Worm (Caenorhabditis elegans) whole organism, L3 larva: ENCODE measurements around the gene W07A12.8.

Experiments used
- R02D3.7 ChIP-seq: fragments of 150-350 bp; optimal IDR thresholded peaks from 2 replicates; lab custom pipeline; 2014; ENCODE audit warnings: missing biosample characterization, missing genetic modification characterization
- aly-2 ChIP-seq: fragments of 150-350 bp; optimal IDR thresholded peaks from 2 replicates; lab custom pipeline; 2014; ENCODE audit warnings: missing biosample characterization, missing genetic modification characterization
- ceh-9 ChIP-seq: sonication (generic microtip); optimal IDR thresholded peaks from 2 replicates; lab custom pipeline; 2018; ENCODE audit warnings: missing biosample characterization, missing genetic modification characterization
- daf-12 ChIP-seq: fragments of 150-350 bp; optimal IDR thresholded peaks from 2 replicates; lab custom pipeline; 2014; ENCODE audit warnings: missing biosample characterization, missing genetic modification reagents, missing genetic modification characterization
- elt-1 ChIP-seq: fragments of 150-350 bp; optimal IDR thresholded peaks from 2 replicates; lab custom pipeline; 2014; ENCODE audit warnings: missing biosample characterization, missing genetic modification characterization
- elt-2 ChIP-seq: sonication (generic microtip); optimal IDR thresholded peaks from 2 replicates; lab custom pipeline; 2016; ENCODE audit warnings: missing genetic modification reagents, mild to moderate bottlenecking, missing genetic modification characterization, missing compliant biosample characterization
- elt-3 ChIP-seq, 3 experiments: fragments of 150-350 bp in 1 of 3; sonication (generic microtip) in 2 of 3; optimal IDR thresholded peaks; 2 replicates in 2 of 3; 4 replicates in 1 of 3; lab custom pipeline; 2014 to 2017; ENCODE audit warnings: missing biosample characterization in 3 of 3, missing genetic modification characterization in 3 of 3
- eor-1 ChIP-seq, 2 experiments: fragments of 150-350 bp; optimal IDR thresholded peaks; 2 replicates each; lab custom pipeline; 2014 to 2018; ENCODE audit warnings: missing biosample characterization in 2 of 2, missing genetic modification characterization in 2 of 2
- fkh-10 ChIP-seq: sonication (generic microtip); optimal IDR thresholded peaks from 2 replicates; lab custom pipeline; 2017; ENCODE audit warnings: missing biosample characterization, missing genetic modification reagents, missing genetic modification characterization
- fkh-2 ChIP-seq: fragments of 150-350 bp; optimal IDR thresholded peaks from 2 replicates; lab custom pipeline; 2014; ENCODE audit warnings: missing biosample characterization, missing genetic modification reagents, missing genetic modification characterization
- hmg-11 ChIP-seq: sonication (generic microtip); optimal IDR thresholded peaks from 2 replicates; lab custom pipeline; 2016; ENCODE audit warnings: missing genetic modification characterization, missing compliant biosample characterization
- jun-1 ChIP-seq: fragments of 150-350 bp; optimal IDR thresholded peaks from 2 replicates; lab custom pipeline; 2014; ENCODE audit warnings: missing biosample characterization, missing genetic modification reagents, missing genetic modification characterization
- lsy-12 ChIP-seq: sonication (generic microtip); optimal IDR thresholded peaks from 2 replicates; lab custom pipeline; 2016; ENCODE audit warnings: mild to moderate bottlenecking, missing genetic modification characterization, missing compliant biosample characterization
- mdl-1 ChIP-seq: fragments of 150-350 bp; optimal IDR thresholded peaks from 2 replicates; lab custom pipeline; 2014; ENCODE audit warnings: missing biosample characterization, missing genetic modification characterization
- nfya-1 ChIP-seq: sonication (generic microtip); optimal IDR thresholded peaks from 2 replicates; lab custom pipeline; 2017; ENCODE audit warnings: missing genetic modification characterization, mild to moderate bottlenecking, missing compliant biosample characterization, antibody characterized with exemption, moderate library complexity; ENCODE audit not compliant: insufficient read depth
- nhr-11 ChIP-seq: fragments of 150-350 bp; optimal IDR thresholded peaks from 2 replicates; lab custom pipeline; 2014; ENCODE audit warnings: missing biosample characterization, missing genetic modification characterization
- nhr-23 ChIP-seq: fragments of 150-350 bp; optimal IDR thresholded peaks from 2 replicates; lab custom pipeline; 2014; ENCODE audit warnings: missing biosample characterization, missing genetic modification reagents, missing genetic modification characterization
- nhr-25 ChIP-seq: sonication (generic microtip); optimal IDR thresholded peaks from 2 replicates; lab custom pipeline; 2017; ENCODE audit warnings: missing biosample characterization, missing genetic modification characterization
- nhr-28 ChIP-seq: fragments of 150-350 bp; optimal IDR thresholded peaks from 2 replicates; lab custom pipeline; 2014; ENCODE audit warnings: missing biosample characterization, missing genetic modification characterization
- nhr-43 ChIP-seq: sonication (generic microtip); optimal IDR thresholded peaks from 2 replicates; lab custom pipeline; 2016; ENCODE audit warnings: mild to moderate bottlenecking, missing genetic modification characterization, missing compliant biosample characterization; ENCODE audit not compliant: poor library complexity, severe bottlenecking
- nhr-67 ChIP-seq: fragments of 150-350 bp; optimal IDR thresholded peaks from 2 replicates; lab custom pipeline; 2014; ENCODE audit warnings: missing biosample characterization, missing genetic modification characterization
- pha-4 ChIP-seq: fragments of 150-350 bp; optimal IDR thresholded peaks from 2 replicates; lab custom pipeline; 2014; ENCODE audit warnings: missing biosample characterization, missing genetic modification reagents, missing genetic modification characterization
- pqm-1 ChIP-seq: fragments of 150-350 bp; optimal IDR thresholded peaks from 2 replicates; lab custom pipeline; 2017; ENCODE audit warnings: missing biosample characterization, missing genetic modification characterization, inconsistent platforms
- sea-2 ChIP-seq: fragments of 150-350 bp; sonication (generic microtip); optimal IDR thresholded peaks from 4 replicates; lab custom pipeline; 2014; ENCODE audit warnings: missing biosample characterization, missing genetic modification reagents, missing genetic modification characterization
- skn-1 ChIP-seq: fragments of 150-350 bp; optimal IDR thresholded peaks from 2 replicates; lab custom pipeline; 2014; ENCODE audit warnings: missing biosample characterization, missing genetic modification characterization
- tbx-2 ChIP-seq: sonication (generic microtip); optimal IDR thresholded peaks from 2 replicates; lab custom pipeline; 2016; ENCODE audit warnings: mild to moderate bottlenecking, missing genetic modification characterization, missing compliant biosample characterization
- unc-39 ChIP-seq: sonication (generic microtip); optimal IDR thresholded peaks from 4 replicates; lab custom pipeline; 2017; ENCODE audit warnings: missing biosample characterization, missing genetic modification characterization

The W07A12.8 gene

DNA sequence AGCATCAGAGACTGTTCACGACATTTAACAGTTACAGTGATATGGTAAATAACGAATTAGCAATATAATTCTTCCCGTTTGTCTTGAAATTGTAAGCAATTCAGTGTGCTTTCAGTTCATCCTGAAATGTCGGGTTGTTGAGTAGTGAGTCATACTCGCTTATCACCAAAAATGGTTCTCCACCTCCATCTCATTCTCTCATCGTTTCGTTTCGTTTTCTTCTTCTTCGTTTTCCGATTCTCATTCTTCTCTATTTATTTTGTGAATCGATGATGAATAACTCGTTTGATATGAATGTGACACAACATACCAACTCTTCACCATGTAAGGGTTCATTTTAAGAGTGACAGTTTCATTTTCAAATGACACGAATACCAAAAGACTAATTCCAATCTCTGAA lies 49.2 kb downstream of the W07A12.8 start:
- no peak for TF ChIP-seq ceh-9
- TF ChIP-seq pha-4 (tag; lab: Kevin White, UChicago) = peak; percentile 20
- TF ChIP-seq nhr-43 (tag; lab: Kevin White, UChicago) = no peak
- no peak for TF ChIP-seq fkh-2 (tag; lab: Kevin White, UChicago)
- TF ChIP-seq elt-2 (tag; lab: Kevin White, UChicago) = peak; percentile 65
- TF ChIP-seq skn-1 (tag; lab: Kevin White, UChicago) = peak; percentile 36
- TF ChIP-seq pqm-1 (tag; lab: Kevin White, UChicago) = peak; percentile 61

DNA sequence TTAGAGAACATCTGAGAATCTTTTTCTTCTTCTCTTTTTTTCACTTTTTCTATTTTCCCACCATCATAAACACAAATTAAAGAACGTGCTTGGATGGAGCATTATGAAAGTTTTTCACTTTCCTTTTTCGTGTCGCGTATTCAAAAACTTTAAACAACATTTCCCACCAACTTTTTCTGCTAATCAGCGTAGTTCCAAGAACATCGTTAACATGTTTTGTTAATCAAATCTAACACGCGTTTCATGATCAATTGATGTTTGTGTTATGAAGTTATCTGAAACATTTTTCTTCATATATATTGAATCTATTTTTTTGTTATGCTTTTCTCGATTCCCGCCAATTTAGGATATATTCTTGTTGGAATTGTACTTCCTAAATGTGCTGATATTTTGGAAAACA lies 50.0 kb downstream of the W07A12.8 start:
- TF ChIP-seq nhr-11 (tag; lab: Kevin White, UChicago) = peak; percentile 67
- no peak for TF ChIP-seq fkh-2 (tag; lab: Kevin White, UChicago)

DNA sequence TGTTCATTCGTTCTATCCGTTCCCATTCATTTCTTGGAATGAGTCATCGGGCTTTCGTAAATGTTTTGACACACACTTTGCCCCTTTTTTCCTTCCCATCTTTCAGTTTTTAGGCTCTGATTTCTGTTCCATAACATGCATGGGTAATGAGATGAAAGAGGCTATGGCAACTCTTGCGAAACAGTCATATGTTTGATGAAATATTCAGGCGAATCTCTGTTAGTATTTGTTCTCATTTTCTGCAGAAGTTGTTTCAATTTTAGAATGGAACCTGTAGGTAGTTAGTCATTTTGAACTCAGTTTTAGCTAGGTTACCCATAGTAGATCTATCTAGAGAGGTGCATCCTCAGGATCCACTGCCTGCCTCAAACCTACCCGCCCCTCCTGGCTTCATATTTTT lies 50.6 kb downstream of the W07A12.8 start:
- no peak for TF ChIP-seq jun-1 (tag; lab: Kevin White, UChicago)
- no peak for TF ChIP-seq unc-39
- TF ChIP-seq lsy-12 = no peak
- TF ChIP-seq aly-2 (tag; lab: Kevin White, UChicago) = no peak
- no peak for TF ChIP-seq skn-1 (tag; lab: Kevin White, UChicago)
- TF ChIP-seq daf-12 (tag; lab: Kevin White, UChicago) = no peak
- no peak for TF ChIP-seq eor-1 (tag; optimal IDR thresholded peaks at IDR 0.05; lab: Kevin White, UChicago)
- TF ChIP-seq nhr-25 (tag; lab: Kevin White, UChicago) = no peak
- no peak for TF ChIP-seq fkh-10
- no peak for TF ChIP-seq mdl-1 (tag; lab: Kevin White, UChicago)
- no peak for TF ChIP-seq nfya-1
- no peak for TF ChIP-seq pqm-1 (tag; lab: Kevin White, UChicago)
- no peak for TF ChIP-seq hmg-11
- TF ChIP-seq nhr-28 = no peak
- TF ChIP-seq elt-1 = no peak
- no peak for TF ChIP-seq nhr-23 (tag; lab: Kevin White, UChicago)
- no peak for TF ChIP-seq elt-3 (tag; optimal IDR thresholded peaks at IDR 0.05; lab: Kevin White, UChicago)
- no peak for TF ChIP-seq tbx-2 (tag; lab: Kevin White, UChicago)

DNA sequence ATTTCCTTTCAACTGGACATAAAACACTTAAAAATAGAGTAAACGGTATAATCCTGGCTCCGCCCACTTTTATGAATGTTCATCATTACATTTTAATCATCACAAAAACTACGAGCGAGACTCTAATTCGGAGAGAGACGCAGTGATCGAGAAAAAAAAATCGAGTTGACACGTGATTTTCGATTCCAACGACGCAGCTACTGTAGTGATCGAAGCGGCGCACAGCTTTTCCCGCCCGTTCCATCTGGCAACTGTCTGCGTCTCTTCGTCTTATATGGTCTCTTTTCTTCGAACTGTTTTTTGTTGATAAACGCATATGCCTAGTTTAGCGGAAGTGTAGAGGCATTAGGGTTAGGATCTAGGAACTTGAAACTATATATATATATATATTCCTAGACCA lies 51.9 kb downstream of the W07A12.8 start:
- TF ChIP-seq pha-4 (tag; lab: Kevin White, UChicago) (peak; percentile 50), sea-2 (GFP tag; lab: Kevin White, UChicago) (no peak), hmg-11 (peak; percentile 21), elt-2 (tag; lab: Kevin White, UChicago) (peak; percentile 69), R02D3.7 (tag; lab: Kevin White, UChicago) (no peak), mdl-1 (tag; lab: Kevin White, UChicago) (peak; percentile 25), lsy-12 (peak; percentile 29), nhr-67 (tag; lab: Kevin White, UChicago) (no peak), nfya-1 (peak; percentile 41), nhr-23 (tag; lab: Kevin White, UChicago) (peak; percentile 67), nhr-43 (tag; lab: Kevin White, UChicago) (peak; percentile 76), elt-3 (tag; optimal IDR thresholded peaks at IDR 0.05; lab: Kevin White, UChicago) (peak in 1 of 3 experiments; percentile 6), nhr-25 (tag; lab: Kevin White, UChicago) (peak; percentile 62)
